Worm (Caenorhabditis elegans): ENCODE measurements around the gene nonu-1.
A peak's percentile ranks its signal among the peaks of the same experiment; 100 is the strongest.

nonu-1 gene

ce11 chrIII:4887291-4887690 is 37.6 kb upstream of the nonu-1 start, which contains the start of gene clec-6:
Gene clec-6 (minus strand): TSS chrIII:4887444.
- TF ChIP-seq nhr-77 (tag; optimal IDR thresholded peaks at IDR 0.05) = no peak
- TF ChIP-seq nhr-84 (tag; optimal IDR thresholded peaks at IDR 0.05) = no peak
- TF ChIP-seq ama-1 (optimal IDR thresholded peaks at IDR 0.05) = no peak
- peak; percentile 51 for TF ChIP-seq elt-2 (tag; optimal IDR thresholded peaks at IDR 0.05)
- no peak for TF ChIP-seq sup-37 (GFP tag; optimal IDR thresholded peaks at IDR 0.05)
- no peak for TF ChIP-seq zip-4 (GFP tag; optimal IDR thresholded peaks at IDR 0.05)
- no peak for TF ChIP-seq dpl-1 (GFP tag; optimal IDR thresholded peaks at IDR 0.05)

ce11 chrIII:4883429-4883828 is 33.7 kb upstream of the nonu-1 start, which contains the start of gene clec-5:
Gene clec-5 (minus strand): TSS chrIII:4883606.
- TF ChIP-seq alr-1 (tag; optimal IDR thresholded peaks at IDR 0.05; ENCODE audit: borderline replicate concordance) (no peak), nhr-237 (tag; optimal IDR thresholded peaks at IDR 0.05) (no peak), dsc-1 (tag; optimal IDR thresholded peaks at IDR 0.05) (no peak), elt-2 (tag; optimal IDR thresholded peaks at IDR 0.05) (peak; percentile 40), efl-1 (optimal IDR thresholded peaks at IDR 0.05) (no peak), efl-1 (GFP tag; optimal IDR thresholded peaks at IDR 0.05 in 1 of 2) (no peak), unc-62 (GFP tag; optimal IDR thresholded peaks at IDR 0.05) (no peak), swsn-7 (tag; optimal IDR thresholded peaks at IDR 0.05) (no peak), fos-1 (tag; optimal IDR thresholded peaks at IDR 0.05) (no peak), lin-35 (GFP tag; optimal IDR thresholded peaks at IDR 0.05) (no peak), jun-1 (tag; optimal IDR thresholded peaks at IDR 0.05) (peak; percentile 29), ceh-90 (tag; optimal IDR thresholded peaks at IDR 0.05) (no peak), nhr-20 (tag; optimal IDR thresholded peaks at IDR 0.05) (no peak), mef-2 (tag; optimal IDR thresholded peaks at IDR 0.05) (no peak), lin-39 (tag; optimal IDR thresholded peaks at IDR 0.05) (no peak), Y116A8C.19 (tag; optimal IDR thresholded peaks at IDR 0.05; ENCODE audit: borderline replicate concordance) (no peak)

ce11 chrIII:4881955-4882354 is 32.2 kb upstream of the nonu-1 start:
- TF ChIP-seq nhr-19 (GFP tag; conservative IDR thresholded peaks at IDR 0.05) (no peak), efl-1 (optimal IDR thresholded peaks at IDR 0.05) (no peak), efl-1 (GFP tag; optimal IDR thresholded peaks at IDR 0.05 in 1 of 2) (peak in 1 of 2 experiments; percentile 70), elt-2 (tag; optimal IDR thresholded peaks at IDR 0.05) (peak; percentile 55), ama-1 (optimal IDR thresholded peaks at IDR 0.05) (no peak), ztf-11 (tag; optimal IDR thresholded peaks at IDR 0.05) (no peak)

ce11 chrIII:4879445-4879844 is 29.7 kb upstream of the nonu-1 start, which contains the start of gene C35D10.1:
Gene C35D10.1 (plus strand): TSS chrIII:4879745.
- TF ChIP-seq efl-1 (optimal IDR thresholded peaks at IDR 0.05) (no peak), efl-1 (GFP tag; optimal IDR thresholded peaks at IDR 0.05 in 1 of 2) (peak in 1 of 2 experiments; percentile 74), lin-15B (tag; optimal IDR thresholded peaks at IDR 0.05) (no peak)

- TF ChIP-seq fos-1 (tag; optimal IDR thresholded peaks at IDR 0.05) = peak; percentile 38
- TF ChIP-seq lin-14 (GFP tag; optimal IDR thresholded peaks at IDR 0.05) = peak; percentile 18
- TF ChIP-seq mdl-1 (tag; optimal IDR thresholded peaks at IDR 0.05) = no peak
- peak; percentile 90 to 96 for TF ChIP-seq efl-1 (optimal IDR thresholded peaks at IDR 0.05)
- TF ChIP-seq efl-1 (GFP tag; optimal IDR thresholded peaks at IDR 0.05 in 1 of 2) = peak; percentile 90 to 99
- no peak for TF ChIP-seq vab-15 (tag; optimal IDR thresholded peaks at IDR 0.05)
- peak; percentile 84 to 92 (median 89) for TF ChIP-seq dpl-1 (GFP tag; optimal IDR thresholded peaks at IDR 0.05)
- peak; percentile 16 for TF ChIP-seq fkh-8 (tag; optimal IDR thresholded peaks at IDR 0.05)
- TF ChIP-seq skn-1 (tag; optimal IDR thresholded peaks at IDR 0.05) = peak; percentile 69
- no peak for TF ChIP-seq Y116A8C.19 (tag; optimal IDR thresholded peaks at IDR 0.05; ENCODE audit: borderline replicate concordance)
- TF ChIP-seq lin-35 (GFP tag; optimal IDR thresholded peaks at IDR 0.05) = peak; percentile 85 to 94
- TF ChIP-seq C04F5.9 (tag; optimal IDR thresholded peaks at IDR 0.05) = peak; percentile 5
- TF ChIP-seq fkh-4 (tag; optimal IDR thresholded peaks at IDR 0.05; ENCODE audit: borderline replicate concordance) = no peak
- peak; percentile 42 to 73 for TF ChIP-seq lsy-2 (tag; optimal IDR thresholded peaks at IDR 0.05)
- TF ChIP-seq zip-4 (GFP tag; optimal IDR thresholded peaks at IDR 0.05) = no peak
- peak; percentile 36 for TF ChIP-seq nhr-20 (tag; optimal IDR thresholded peaks at IDR 0.05)
- TF ChIP-seq nhr-19 (GFP tag; conservative IDR thresholded peaks at IDR 0.05) = peak; percentile 20; the same call in 1 of the 2 replicates
- peak; percentile 51 for TF ChIP-seq lin-15B (tag; optimal IDR thresholded peaks at IDR 0.05)
- peak; percentile 36 for TF ChIP-seq xbp-1 (tag; optimal IDR thresholded peaks at IDR 0.05)
- no peak for TF ChIP-seq jun-1 (tag; optimal IDR thresholded peaks at IDR 0.05)
- TF ChIP-seq nhr-11 (tag; optimal IDR thresholded peaks at IDR 0.05) = no peak
- no peak for TF ChIP-seq elt-2 (tag; optimal IDR thresholded peaks at IDR 0.05)
- TF ChIP-seq swsn-7 (tag; optimal IDR thresholded peaks at IDR 0.05) = peak; percentile 23
- peak; percentile 57 for TF ChIP-seq C16A3.4 (tag; optimal IDR thresholded peaks at IDR 0.05)
- peak; percentile 62 for TF ChIP-seq snu-23 (GFP tag; optimal IDR thresholded peaks at IDR 0.05)
- TF ChIP-seq tbx-2 (tag; optimal IDR thresholded peaks at IDR 0.05) = peak; percentile 27
- peak; percentile 48 for TF ChIP-seq nhr-47 (tag; optimal IDR thresholded peaks at IDR 0.05)
- no peak for TF ChIP-seq elt-3 (tag; optimal IDR thresholded peaks at IDR 0.05)
- TF ChIP-seq rnt-1 (tag; optimal IDR thresholded peaks at IDR 0.05) = peak; percentile 41
- TF ChIP-seq ceh-82 (tag; optimal IDR thresholded peaks at IDR 0.05) = peak in 2 of 3 experiments; percentile 2 to 30
These were observed 28.6 kb upstream of the nonu-1 start, which contains the start of the genes tost-1 and arx-6 for ce11 chrIII:4878281-4878680. Gene tost-1 (minus strand): TSS chrIII:4878311. Gene arx-6 (plus strand): TSS chrIII:4878658.

Measured in whole organism, L1 larva.